Worm (Caenorhabditis elegans): ENCODE data around the gene phf-32.
"Not testable (repeated sequence)": the region's sequence is repeated elsewhere in the genome, so short reads cannot be mapped to it uniquely, and the experiment has no call there.

Gene phf-32

DNA sequence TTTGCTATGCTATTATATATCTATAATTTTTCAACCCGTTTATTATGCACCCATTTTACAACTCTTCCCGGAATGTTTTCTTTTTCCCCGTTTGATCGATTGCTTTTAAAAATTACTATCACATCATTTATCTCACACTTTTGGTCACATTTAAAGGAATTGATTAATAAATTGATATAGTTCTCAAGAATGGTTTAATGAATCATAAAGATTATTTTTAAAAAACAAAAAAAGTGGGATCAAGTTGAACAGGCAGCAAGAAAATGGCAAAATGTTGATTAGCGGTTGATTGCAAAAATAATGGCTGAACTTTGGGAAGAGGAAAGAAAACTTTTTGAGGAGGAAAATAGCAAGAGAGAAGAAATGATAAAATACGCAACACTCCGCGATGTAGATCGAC lies 6.8 kb upstream of the phf-32 start, which contains the start of gene W06D11.5:
Gene W06D11.5, plus strand, starts transcription at position 301 of the 400 bp plus-strand sequence.
- TF ChIP-seq mxl-1 (tag; optimal IDR thresholded peaks at IDR 0.05) (no peak), T07F8.4 (tag; optimal IDR thresholded peaks at IDR 0.05) (no peak), nhr-179 (tag; optimal IDR thresholded peaks at IDR 0.05) (no peak), sptf-2 (GFP tag; optimal IDR thresholded peaks at IDR 0.05) (no peak), ets-4 (GFP tag; optimal IDR thresholded peaks at IDR 0.05) (no peak), B0035.1 (tag; optimal IDR thresholded peaks at IDR 0.05) (no peak), aptf-2 (GFP tag; conservative IDR thresholded peaks at IDR 0.05) (no peak), nfyb-1 (GFP tag; IDR thresholded peaks at IDR 0.05) (no peak), nhr-27 (tag; optimal IDR thresholded peaks at IDR 0.05) (no peak), lsl-1 (GFP tag; optimal IDR thresholded peaks at IDR 0.05) (no peak), F57A8.1 (GFP tag; optimal IDR thresholded peaks at IDR 0.05) (no peak), lin-35 (GFP tag; optimal IDR thresholded peaks at IDR 0.05) (no peak), bed-1 (GFP tag; IDR thresholded peaks at IDR 0.05) (no peak)

DNA sequence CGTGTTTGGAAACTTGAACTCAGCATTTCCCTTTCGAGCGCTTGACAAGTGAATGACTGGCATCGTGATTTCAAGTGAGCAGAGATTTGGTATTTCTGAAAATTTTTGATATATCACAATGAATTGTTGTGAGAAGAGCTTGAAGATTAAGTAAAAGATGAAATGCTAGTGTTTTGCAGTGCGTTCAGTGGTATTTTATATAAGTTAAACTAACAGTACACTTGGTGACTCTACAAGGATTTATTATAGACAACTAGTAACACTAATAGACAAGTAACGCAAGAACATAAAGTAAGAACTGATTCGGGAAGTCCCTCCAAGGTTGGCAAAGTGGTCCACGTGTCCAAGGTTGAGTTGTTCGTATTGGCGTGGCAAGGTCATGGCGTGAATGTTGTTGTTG lies 3.9 kb upstream of the phf-32 start, which contains the start of gene dot-1.3:
Gene dot-1.3, minus strand, starts transcription at position 101 of the 400 bp plus-strand sequence.
- TF ChIP-seq F57A8.1 (GFP tag; optimal IDR thresholded peaks at IDR 0.05); snpc-3.4 (tag; optimal IDR thresholded peaks at IDR 0.05); him-1 (tag; optimal IDR thresholded peaks at IDR 0.05): not testable (repeated sequence)

DNA sequence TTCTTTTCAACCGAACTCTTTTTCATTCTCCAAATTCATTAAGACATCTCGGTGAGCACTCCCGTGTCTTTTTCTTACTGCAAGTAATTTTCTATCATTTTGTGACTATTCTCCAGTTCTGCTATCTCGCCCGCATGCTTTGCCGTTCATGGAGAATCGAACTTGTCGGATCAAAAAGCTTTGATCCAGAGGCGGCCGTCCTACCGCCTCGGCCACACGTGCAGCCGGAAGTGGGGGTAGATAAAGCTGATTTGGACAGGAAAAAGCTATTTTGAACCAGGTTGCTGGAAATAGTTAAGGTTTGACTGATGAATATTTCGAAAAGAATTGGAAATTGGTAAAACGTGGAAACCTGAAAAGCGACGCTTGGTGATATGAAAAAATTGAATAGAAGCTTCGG lies 2.4 kb upstream of the phf-32 start:
- TF ChIP-seq him-1 (tag; optimal IDR thresholded peaks at IDR 0.05) (no peak), zfh-2 (GFP tag; conservative IDR thresholded peaks at IDR 0.05) (no peak), ceh-79 (tag; optimal IDR thresholded peaks at IDR 0.05) (no peak), lag-1 (GFP tag; IDR thresholded peaks at IDR 0.05) (peak; percentile 72; the same call in 1 of the 2 replicates), K11D2.4 (GFP tag; IDR thresholded peaks at IDR 0.05) (0 out of 2 replicates have a peak, but pooled peaks have one; percentile 64), ceh-91 (GFP tag; IDR thresholded peaks at IDR 0.05) (no peak), mxl-1 (tag; optimal IDR thresholded peaks at IDR 0.05) (no peak), nhr-27 (tag; optimal IDR thresholded peaks at IDR 0.05) (no peak), ztf-26 (tag; optimal IDR thresholded peaks at IDR 0.05) (no peak), rpc-1 (optimal IDR thresholded peaks at IDR 0.05) (peak; percentile 34), rpc-1 (tag; optimal IDR thresholded peaks at IDR 0.05) (peak; percentile 68), hmg-20 (GFP tag; IDR thresholded peaks at IDR 0.05) (no peak), B0261.1 (tag; optimal IDR thresholded peaks at IDR 0.05) (peak; percentile 24), Y95B8A.8 (GFP tag; IDR thresholded peaks at IDR 0.05) (no peak), ztf-22 (GFP tag; optimal IDR thresholded peaks at IDR 0.05) (no peak), nfyb-1 (GFP tag; IDR thresholded peaks at IDR 0.05) (no peak), snpc-1.3 (tag; optimal IDR thresholded peaks at IDR 0.05; ENCODE audit: insufficient read depth) (no peak), T26A5.8 (tag; optimal IDR thresholded peaks at IDR 0.05) (no peak), ceh-27 (GFP tag; optimal IDR thresholded peaks at IDR 0.05) (no peak), B0336.3 (GFP tag; IDR thresholded peaks at IDR 0.05) (no peak), fkh-3 (tag; optimal IDR thresholded peaks at IDR 0.05) (no peak), tbp1 (GFP tag; optimal IDR thresholded peaks at IDR 0.05) (peak; percentile 76), D2030.7 (GFP tag; IDR thresholded peaks at IDR 0.05) (no peak), ceh-58 (GFP tag; IDR thresholded peaks at IDR 0.05) (no peak), hlh-12 (tag; optimal IDR thresholded peaks at IDR 0.05) (no peak)
